Worm (Caenorhabditis elegans) whole organism, late embryonic: Measurements from ENCODE around the gene K09F6.11.
A peak's percentile ranks its signal among the peaks of the same experiment; 100 is the strongest.
"Not testable (repeated sequence)": the region's sequence is repeated elsewhere in the genome, so short reads cannot be mapped to it uniquely, and the experiment has no call there.

ENCODE experiments used
- C38D4.7 ChIP-seq: fragments of 200-800 bp; sonication (Bioruptor generic); optimal IDR thresholded peaks from 2 replicates; lab custom pipeline; 2018; ENCODE audit warnings: mild to moderate bottlenecking, missing genetic modification characterization, moderate library complexity, missing compliant biosample characterization
- F13H6.1 ChIP-seq: sonication (generic microtip); optimal IDR thresholded peaks from 2 replicates; lab custom pipeline; 2016; ENCODE audit warnings: missing genetic modification characterization, missing compliant biosample characterization
- K02D7.2 ChIP-seq: sonication (generic microtip); optimal IDR thresholded peaks from 2 replicates; lab custom pipeline; 2017; ENCODE audit warnings: mild to moderate bottlenecking, missing genetic modification characterization, missing compliant biosample characterization
- K09A11.1 ChIP-seq: sonication (generic microtip); optimal IDR thresholded peaks from 2 replicates; lab custom pipeline; 2017; ENCODE audit warnings: antibody characterized with exemption, mild to moderate bottlenecking, missing genetic modification characterization, missing compliant biosample characterization; ENCODE audit not compliant: insufficient read depth
- Y22D7AL.16 ChIP-seq: sonication (generic microtip); optimal IDR thresholded peaks from 2 replicates; lab custom pipeline; 2016; ENCODE audit warnings: missing genetic modification characterization, missing compliant biosample characterization
- ama-1 ChIP-seq: fragments of 150-350 bp; optimal IDR thresholded peaks from 2 replicates; lab custom pipeline; 2014
- ceh-18 ChIP-seq: sonication (generic microtip); optimal IDR thresholded peaks from 2 replicates; lab custom pipeline; 2016; ENCODE audit warnings: missing genetic modification characterization, missing compliant biosample characterization
- ceh-19 ChIP-seq: fragments of 200-800 bp; sonication (Bioruptor generic); optimal IDR thresholded peaks from 2 replicates; lab custom pipeline; 2018; ENCODE audit warnings: mild to moderate bottlenecking, missing genetic modification characterization, missing compliant biosample characterization
- ceh-24 ChIP-seq: sonication (generic microtip); optimal IDR thresholded peaks from 2 replicates; lab custom pipeline; 2016; ENCODE audit warnings: mild to moderate bottlenecking, missing genetic modification characterization, missing compliant biosample characterization
- ceh-30 ChIP-seq: fragments of 150-350 bp; optimal IDR thresholded peaks from 2 replicates; lab custom pipeline; 2014; ENCODE audit warnings: missing biosample characterization, missing genetic modification characterization
- fkh-10 ChIP-seq: fragments of 150-350 bp; optimal IDR thresholded peaks from 2 replicates; lab custom pipeline; 2014; ENCODE audit warnings: missing biosample characterization, missing genetic modification reagents, missing genetic modification characterization
- fkh-6 ChIP-seq: sonication (generic microtip); optimal IDR thresholded peaks from 2 replicates; lab custom pipeline; 2016; ENCODE audit warnings: missing genetic modification characterization, missing compliant biosample characterization
- gmeb-2 ChIP-seq: sonication (generic microtip); optimal IDR thresholded peaks from 2 replicates; lab custom pipeline; 2016; ENCODE audit warnings: missing genetic modification characterization, inconsistent platforms, missing compliant biosample characterization
- hlh-15 ChIP-seq: sonication (generic microtip); optimal IDR thresholded peaks from 2 replicates; lab custom pipeline; 2016; ENCODE audit warnings: missing genetic modification characterization, missing compliant biosample characterization
- hlh-6 ChIP-seq: sonication (generic microtip); optimal IDR thresholded peaks from 2 replicates; lab custom pipeline; 2016; ENCODE audit warnings: missing genotype, missing genetic modification characterization, missing compliant biosample characterization
- hlh-8 ChIP-seq: sonication (generic microtip); optimal IDR thresholded peaks from 2 replicates; lab custom pipeline; 2016; ENCODE audit warnings: missing genotype, missing genetic modification characterization, missing compliant biosample characterization
- lim-6 ChIP-seq: sonication (generic microtip); optimal IDR thresholded peaks from 2 replicates; lab custom pipeline; 2016; ENCODE audit warnings: missing genetic modification characterization, missing compliant biosample characterization
- madf-2 ChIP-seq: sonication (generic microtip); optimal IDR thresholded peaks from 2 replicates; lab custom pipeline; 2017; ENCODE audit warnings: missing genetic modification characterization, missing compliant biosample characterization
- nfya-1 ChIP-seq: sonication (generic microtip); optimal IDR thresholded peaks from 2 replicates; lab custom pipeline; 2017; ENCODE audit warnings: missing genetic modification characterization, mild to moderate bottlenecking, missing compliant biosample characterization, antibody characterized with exemption, moderate library complexity
- rnt-1 ChIP-seq: sonication (generic microtip); optimal IDR thresholded peaks from 2 replicates; lab custom pipeline; 2016; ENCODE audit warnings: missing genetic modification characterization, missing compliant biosample characterization
- sdc-2 ChIP-seq: sonication (generic microtip); optimal IDR thresholded peaks from 2 replicates; lab custom pipeline; 2016; ENCODE audit warnings: missing genotype, missing genetic modification characterization, missing compliant biosample characterization
- sox-2 ChIP-seq: fragments of 200-800 bp; sonication (Bioruptor generic); IDR thresholded peaks from 2 replicates; pipeline ENCODE4 v1.3.6; 2022; ENCODE audit warnings: missing genetic modification reagents, missing genetic modification characterization, missing compliant biosample characterization
- sox-4 ChIP-seq: sonication (generic microtip); optimal IDR thresholded peaks from 2 replicates; lab custom pipeline; 2017; ENCODE audit warnings: mild to moderate bottlenecking, missing genetic modification characterization, inconsistent platforms, missing compliant biosample characterization
- syd-9 ChIP-seq: sonication (generic microtip); optimal IDR thresholded peaks from 2 replicates; lab custom pipeline; 2016; ENCODE audit warnings: mild to moderate bottlenecking, missing genetic modification characterization, moderate library complexity, missing compliant biosample characterization
- tbx-7 ChIP-seq: sonication (generic microtip); optimal IDR thresholded peaks from 2 replicates; lab custom pipeline; 2016; ENCODE audit warnings: missing genotype, missing genetic modification characterization, missing compliant biosample characterization
- ttx-3 ChIP-seq: sonication (generic microtip); optimal IDR thresholded peaks from 2 replicates; lab custom pipeline; 2016; ENCODE audit warnings: missing genetic modification reagents, missing genetic modification characterization, missing compliant biosample characterization
- unc-42 ChIP-seq: sonication (generic microtip); optimal IDR thresholded peaks from 2 replicates; lab custom pipeline; 2016; ENCODE audit warnings: missing genotype, missing genetic modification characterization, missing compliant biosample characterization
- unc-55 ChIP-seq: sonication (generic microtip); optimal IDR thresholded peaks from 2 replicates; lab custom pipeline; 2017; ENCODE audit warnings: missing biosample characterization, missing genetic modification reagents, missing genetic modification characterization
- unc-86 ChIP-seq: sonication (generic microtip); optimal IDR thresholded peaks from 2 replicates; lab custom pipeline; 2016; ENCODE audit warnings: missing genetic modification characterization, missing compliant biosample characterization
- ztf-16 ChIP-seq: sonication (generic microtip); optimal IDR thresholded peaks from 2 replicates; lab custom pipeline; 2017; ENCODE audit warnings: missing genetic modification characterization, missing compliant biosample characterization

Gene K09F6.11

ce11 chrII:2253676-2254075, 26.3 kb upstream of the K09F6.11 start:
- no peak for TF ChIP-seq gmeb-2 (tag; lab: Kevin White, UChicago)
- TF ChIP-seq ceh-24 (tag; lab: Kevin White, UChicago), result no peak
- TF ChIP-seq lim-6 (tag; lab: Kevin White, UChicago), result no peak
- no peak for TF ChIP-seq sox-2 (GFP tag; lab: Robert Waterston, UW)
- no peak for TF ChIP-seq nfya-1 (tag; lab: Kevin White, UChicago)
- no peak for TF ChIP-seq hlh-8 (tag; lab: Kevin White, UChicago)
- no peak for TF ChIP-seq ceh-30 (tag; lab: Kevin White, UChicago)
- TF ChIP-seq ztf-16 (tag; lab: Kevin White, UChicago), result no peak
- TF ChIP-seq Y22D7AL.16 (tag; lab: Kevin White, UChicago), result no peak
- TF ChIP-seq ceh-18 (tag; lab: Kevin White, UChicago), result no peak
- TF ChIP-seq hlh-15 (tag; lab: Kevin White, UChicago), result no peak

- not testable (repeated sequence) for TF ChIP-seq ceh-30 (tag; lab: Kevin White, UChicago); K09A11.1; ttx-3
Measured at ce11 chrII:2254861-2255260, 25.1 kb upstream of the K09F6.11 start, which contains the start of gene K09F6.3. K09F6.3 (plus strand) TSS chrII:2255161.

ce11 chrII:2273750-2274149, 6.2 kb upstream of the K09F6.11 start:
- TF ChIP-seq hlh-6 (tag; lab: Kevin White, UChicago) (peak; percentile 15), sox-2 (GFP tag; lab: Robert Waterston, UW) (no peak)
- TF ChIP-seq, all 69 proteins: peak for 1

ce11 chrII:2277418-2277817, 2.5 kb upstream of the K09F6.11 start, which contains the start of gene K09F6.15:
K09F6.15 (minus strand) TSS chrII:2277518.
- TF ChIP-seq ama-1 (lab: Kevin White, UChicago) (no peak), syd-9 (tag; lab: Kevin White, UChicago) (no peak), C38D4.7 (no peak), unc-86 (tag; lab: Kevin White, UChicago) (no peak), F13H6.1 (tag; lab: Kevin White, UChicago) (no peak), sdc-2 (tag; lab: Kevin White, UChicago) (no peak), fkh-10 (GFP tag; lab: Kevin White, UChicago) (no peak), rnt-1 (tag; lab: Kevin White, UChicago) (no peak), hlh-15 (tag; lab: Kevin White, UChicago) (no peak), unc-55 (no peak), K02D7.2 (no peak), tbx-7 (tag; lab: Kevin White, UChicago) (no peak), unc-42 (tag; lab: Kevin White, UChicago) (no peak)

ce11 chrII:2279263-2279662, 676 bp upstream of the K09F6.11 start, which contains the start of gene K09F6.6:
K09F6.6 (minus strand) TSS chrII:2279305.
- TF ChIP-seq ceh-19 (GFP tag; lab: Kevin White, UChicago) (no peak), fkh-6 (no peak)

- not testable (repeated sequence) for TF ChIP-seq F13H6.1 (tag; lab: Kevin White, UChicago); sox-4; madf-2 (tag; lab: Kevin White, UChicago)
Measured at ce11 chrII:2282599-2282998, 2.7 kb downstream of the K09F6.11 start, which contains the start of gene K09F6.9. K09F6.9 (minus strand) TSS chrII:2282699.

- no peak for TF ChIP-seq rnt-1 (tag; lab: Kevin White, UChicago)
Measured at ce11 chrII:2284703-2285102, 4.8 kb downstream of the K09F6.11 start.
